Fruit fly (Drosophila melanogaster): Measurements from ENCODE around the gene Alp11.
A peak's percentile ranks its signal among the peaks of the same experiment; 100 is the strongest.

Gene Alp11

DNA sequence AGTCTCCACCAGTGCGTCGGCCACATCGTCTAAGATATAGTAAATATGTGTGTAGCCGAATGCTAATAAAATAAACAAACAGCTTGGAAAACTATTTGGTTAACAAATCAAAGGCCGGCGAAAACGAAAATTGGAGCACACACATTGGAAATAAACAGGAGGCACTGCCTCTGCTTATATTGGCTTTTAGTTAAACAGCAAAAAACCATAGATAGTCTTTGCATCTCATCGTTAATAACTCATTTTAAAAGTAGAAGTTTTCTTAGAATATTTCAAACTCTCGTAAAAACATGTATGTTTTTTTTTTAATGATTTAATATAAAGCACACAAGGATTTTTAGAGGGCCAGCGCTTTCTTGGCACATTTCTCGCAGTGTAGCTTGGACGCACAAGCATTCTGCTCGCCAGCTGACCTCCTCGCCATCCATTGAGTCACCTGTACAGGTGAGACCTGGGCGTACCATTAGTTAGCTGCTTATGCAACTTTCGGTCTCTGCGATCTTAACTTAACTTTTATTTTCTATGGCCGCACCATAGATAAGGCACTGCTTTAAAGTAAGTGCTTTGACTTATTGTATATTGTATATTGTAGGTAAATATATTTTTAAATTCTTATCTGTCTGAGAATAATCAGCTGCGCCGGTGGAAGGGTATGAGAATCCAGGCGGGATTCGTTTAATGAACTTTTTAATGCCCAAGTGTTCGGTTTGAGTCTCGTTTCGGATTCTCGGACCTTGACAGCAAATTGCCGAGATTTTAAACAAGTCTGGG lies 4.4 kb downstream of the Alp11 start (continued):
- no peak for TF ChIP-seq CG17802 (tag; optimal IDR thresholded peaks at IDR 0.05)
- no peak for TF ChIP-seq Dad (GFP tag; optimal IDR thresholded peaks at IDR 0.05)
- TF ChIP-seq disco-r (GFP tag; optimal IDR thresholded peaks at IDR 0.05): no peak
- no peak for TF ChIP-seq CG9797 (GFP tag; optimal IDR thresholded peaks at IDR 0.05)
- TF ChIP-seq CG7556 (GFP tag; optimal IDR thresholded peaks at IDR 0.05): peak; percentile 31
- 0 out of 2 replicates have a peak, but pooled peaks have one; percentile 34 for TF ChIP-seq Xrp1 (GFP tag; IDR thresholded peaks at IDR 0.05)
- no peak for TF ChIP-seq onecut (GFP tag; IDR thresholded peaks at IDR 0.05)
- TF ChIP-seq E2f1 (GFP tag; IDR thresholded peaks at IDR 0.05): no peak
- TF ChIP-seq CHES-1-like (GFP tag; optimal IDR thresholded peaks at IDR 0.05): peak; percentile 13
- TF ChIP-seq gem (tag; optimal IDR thresholded peaks at IDR 0.05): peak; percentile 67
- TF ChIP-seq CG17186 (GFP tag; optimal IDR thresholded peaks at IDR 0.05): no peak
- 0 out of 2 replicates have a peak, but pooled peaks have one; percentile 18 for TF ChIP-seq dimm (GFP tag; IDR thresholded peaks at IDR 0.05)
- peak; percentile 63 for TF ChIP-seq Atf6 (GFP tag; IDR thresholded peaks at IDR 0.05)
- peak; percentile 52; the same call in 1 of the 2 replicates for TF ChIP-seq CG6689 (GFP tag; IDR thresholded peaks at IDR 0.05)
- no peak for TF ChIP-seq Vsx1 (GFP tag; optimal IDR thresholded peaks at IDR 0.05)
- TF ChIP-seq CG34224 (GFP tag; IDR thresholded peaks at IDR 0.05; ENCODE audit: partially characterized antibody): no peak
- TF ChIP-seq CG15696 (tag; optimal IDR thresholded peaks at IDR 0.05): peak; percentile 41
- peak in 1 of 3 experiments; percentile 7 for TF ChIP-seq lola (GFP tag; optimal IDR thresholded peaks at IDR 0.05)
- peak; percentile 14 for TF ChIP-seq CG4854 (GFP tag; optimal IDR thresholded peaks at IDR 0.05)
- TF ChIP-seq CG4820 (GFP tag; optimal IDR thresholded peaks at IDR 0.05): peak; percentile 19
- TF ChIP-seq CG32532 (GFP tag; IDR thresholded peaks at IDR 0.05): peak; percentile 45; the same call in 1 of the 2 replicates
- TF ChIP-seq sna (GFP tag; IDR thresholded peaks at IDR 0.05; ENCODE audit: partially characterized antibody): no peak
- TF ChIP-seq Sox100B (GFP tag; optimal IDR thresholded peaks at IDR 0.05): peak; percentile 24
- TF ChIP-seq CG18011 (GFP tag; optimal IDR thresholded peaks at IDR 0.05): no peak
- TF ChIP-seq unpg (GFP tag; optimal IDR thresholded peaks at IDR 0.05): peak; percentile 58
- TF ChIP-seq cwo (GFP tag; optimal IDR thresholded peaks at IDR 0.05): peak; percentile 7
- TF ChIP-seq TFAM (GFP tag; optimal IDR thresholded peaks at IDR 0.05): no peak
- TF ChIP-seq ara (GFP tag; IDR thresholded peaks at IDR 0.05): no peak
- no peak for TF ChIP-seq pfk (GFP tag; optimal IDR thresholded peaks at IDR 0.05)
- TF ChIP-seq Chrac-16 (GFP tag; optimal IDR thresholded peaks at IDR 0.05): peak; percentile 29
- no peak for TF ChIP-seq D (optimal IDR thresholded peaks at IDR 0.05)
- peak; percentile 12 for TF ChIP-seq D (GFP tag; optimal IDR thresholded peaks at IDR 0.05)
- TF ChIP-seq maf-S (GFP tag; optimal IDR thresholded peaks at IDR 0.05): no peak
- TF ChIP-seq CG30403 (GFP tag; optimal IDR thresholded peaks at IDR 0.05): peak; percentile 57
- TF ChIP-seq HLH3B (GFP tag; IDR thresholded peaks at IDR 0.05): 0 out of 2 replicates have a peak, but pooled peaks have one; percentile 31
- peak; percentile 14 for TF ChIP-seq Camta (GFP tag; optimal IDR thresholded peaks at IDR 0.05)
- TF ChIP-seq tap (tag; optimal IDR thresholded peaks at IDR 0.05): no peak
- peak; percentile 82 for TF ChIP-seq sens (GFP tag)
- no peak for TF ChIP-seq CG16813 (GFP tag; IDR thresholded peaks at IDR 0.05; ENCODE audit: partially characterized antibody)
- TF ChIP-seq stc (GFP tag; IDR thresholded peaks at IDR 0.05): peak; percentile 38
- peak; percentile 56 for TF ChIP-seq dmrt99B (tag; optimal IDR thresholded peaks at IDR 0.05)
- TF ChIP-seq Oli (tag; optimal IDR thresholded peaks at IDR 0.05): peak; percentile 41
- no peak for TF ChIP-seq kni (GFP tag; optimal IDR thresholded peaks at IDR 0.05)
- TF ChIP-seq ewg (GFP tag; optimal IDR thresholded peaks at IDR 0.05): peak; percentile 20
- no peak for TF ChIP-seq Mes4 (GFP tag; optimal IDR thresholded peaks at IDR 0.05)
- TF ChIP-seq H15 (GFP tag; IDR thresholded peaks at IDR 0.05): 0 out of 3 replicates have a peak, but pooled peaks have one; percentile 8
- no peak for TF ChIP-seq Bgb (GFP tag; IDR thresholded peaks at IDR 0.05; ENCODE audit: partially characterized antibody)
- TF ChIP-seq Neu2 (GFP tag; optimal IDR thresholded peaks at IDR 0.05; ENCODE audit: borderline replicate concordance): no peak

Data from whole organism, embryonic.